Worm (Caenorhabditis elegans) whole organism, L1 larva: ENCODE data around the gene F02H6.2.

Experiments
- aha-1 ChIP-seq: fragments of 150-350 bp; optimal IDR thresholded peaks from 2 replicates; lab custom pipeline; 2014; ENCODE audit warnings: missing biosample characterization, missing genetic modification characterization
- ceh-63 ChIP-seq: fragments of 200-800 bp; sonication (Bioruptor generic); optimal IDR thresholded peaks from 2 replicates; lab custom pipeline; 2018; ENCODE audit warnings: mild to moderate bottlenecking, missing genetic modification characterization, missing compliant biosample characterization
- fkh-10 ChIP-seq: sonication (generic microtip); optimal IDR thresholded peaks from 2 replicates; lab custom pipeline; 2017; ENCODE audit warnings: missing biosample characterization, missing genetic modification reagents, missing genetic modification characterization
- isw-1 ChIP-seq: fragments of 200-800 bp; sonication (Bioruptor generic); IDR thresholded peaks from 2 replicates; pipeline ENCODE4 v1.3.6; 2022; ENCODE audit warnings: missing genetic modification characterization, missing compliant biosample characterization
- lin-14 ChIP-seq: fragments of 200-800 bp; sonication (Bioruptor generic); optimal IDR thresholded peaks from 2 replicates; lab custom pipeline; 2018; ENCODE audit warnings: mild to moderate bottlenecking, missing genetic modification characterization, moderate library complexity, missing compliant biosample characterization
- lin-15B ChIP-seq: fragments of 150-350 bp; sonication (generic microtip); optimal IDR thresholded peaks from 3 replicates; lab custom pipeline; 2014; ENCODE audit warnings: missing biosample characterization, missing genetic modification characterization
- nhr-77 ChIP-seq: fragments of 150-350 bp; optimal IDR thresholded peaks from 2 replicates; lab custom pipeline; 2014; ENCODE audit warnings: missing biosample characterization, missing genetic modification characterization
- nhr-90 ChIP-seq: sonication (generic microtip); optimal IDR thresholded peaks from 2 replicates; lab custom pipeline; 2016; ENCODE audit warnings: mild to moderate bottlenecking, missing genetic modification characterization, missing compliant biosample characterization; ENCODE audit not compliant: poor library complexity
- pqm-1 ChIP-seq: sonication (generic microtip); optimal IDR thresholded peaks from 3 replicates; lab custom pipeline; 2017; ENCODE audit warnings: missing biosample characterization, missing genetic modification characterization
- zag-1 ChIP-seq: fragments of 150-350 bp; optimal IDR thresholded peaks from 2 replicates; lab custom pipeline; 2014; ENCODE audit warnings: missing biosample characterization, missing genetic modification characterization

- TF ChIP-seq aha-1 (tag; lab: Kevin White, UChicago) (no peak), zag-1 (tag; lab: Kevin White, UChicago) (no peak), nhr-90 (tag; lab: Kevin White, UChicago) (no peak), ceh-63 (no peak), fkh-10 (no peak), lin-14 (GFP tag; lab: Kevin White, UChicago) (no peak), isw-1 (GFP tag; lab: Robert Waterston, UW) (no peak), nhr-77 (tag; lab: Kevin White, UChicago) (no peak), pqm-1 (tag; lab: Kevin White, UChicago) (no peak), lin-15B (no peak)
These were observed 42.7 kb downstream of the F02H6.2 start, which contains the start of gene Y64G10A.1 for ce11 chrIV:14238976-14239375.
